Worm (Caenorhabditis elegans): ENCODE results near the gene chil-24.

chil-24 gene

DNA sequence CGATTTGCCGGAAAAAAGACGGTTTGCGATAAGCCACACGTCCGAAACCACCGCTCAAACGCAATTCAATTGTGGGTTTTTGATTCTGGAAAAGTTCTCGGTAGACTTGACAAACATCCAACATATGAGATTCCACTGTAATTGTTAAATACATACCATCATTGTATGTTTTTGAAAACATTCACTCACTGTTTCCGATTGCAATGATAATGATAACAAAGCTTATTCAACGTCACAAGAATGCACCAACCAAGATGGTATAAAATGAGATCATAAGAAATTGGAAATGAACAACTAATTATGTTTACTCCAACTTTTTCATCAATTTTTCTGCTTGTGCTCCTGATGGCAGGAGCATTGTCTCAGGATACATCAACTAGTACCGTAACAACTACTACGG, 23.2 kb upstream of the chil-24 start, which contains the start of gene clec-122:
Gene clec-122 (plus strand): TSS at position 301 of the 400 bp plus-strand sequence.
- no peak for TF ChIP-seq hnd-1 (tag; optimal IDR thresholded peaks at IDR 0.05)
- no peak for TF ChIP-seq tbx-11 (GFP tag; IDR thresholded peaks at IDR 0.05)
- TF ChIP-seq scrt-1 (GFP tag; IDR thresholded peaks at IDR 0.05): no peak
- no peak for TF ChIP-seq hmg-4 (GFP tag; optimal IDR thresholded peaks at IDR 0.05)
- TF ChIP-seq ets-7 (tag; optimal IDR thresholded peaks at IDR 0.05): no peak

DNA sequence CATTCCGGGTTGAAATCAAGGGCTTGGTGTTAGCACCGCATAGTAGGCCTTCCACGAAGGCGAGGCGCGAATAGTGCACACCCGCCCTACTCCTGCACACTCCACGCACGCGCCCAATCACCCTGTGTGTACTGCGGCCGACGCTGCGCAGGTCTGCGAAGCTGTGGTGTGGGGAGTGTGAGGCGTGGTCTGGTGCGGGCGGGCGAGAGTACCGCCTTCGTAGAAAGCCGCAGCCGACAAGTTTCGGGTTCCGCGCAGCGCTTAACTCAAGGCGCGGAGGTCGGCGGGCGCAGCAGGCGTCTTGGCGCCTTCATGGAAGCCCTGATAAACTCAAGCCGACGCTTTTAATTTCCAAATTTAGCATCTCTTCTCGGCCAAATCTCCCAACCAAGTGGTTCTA, 20.9 kb upstream of the chil-24 start:
- TF ChIP-seq ceh-13 (GFP tag; optimal IDR thresholded peaks at IDR 0.05) (no peak), hmbx-1 (tag; optimal IDR thresholded peaks at IDR 0.05) (no peak), B0310.2 (tag; optimal IDR thresholded peaks at IDR 0.05) (no peak), hmg-4 (GFP tag; optimal IDR thresholded peaks at IDR 0.05) (no peak), pes-1 (GFP tag; IDR thresholded peaks at IDR 0.05) (no peak), hnd-1 (tag; optimal IDR thresholded peaks at IDR 0.05) (no peak), ets-7 (tag; optimal IDR thresholded peaks at IDR 0.05) (no peak), ceh-36 (tag; optimal IDR thresholded peaks at IDR 0.05) (no peak), sea-1 (GFP tag; conservative IDR thresholded peaks at IDR 0.05) (no peak), flt-1 (GFP tag; IDR thresholded peaks at IDR 0.05) (no peak), scrt-1 (GFP tag; IDR thresholded peaks at IDR 0.05) (no peak), tra-4 (tag; optimal IDR thresholded peaks at IDR 0.05) (no peak), F13C5.2 (tag; optimal IDR thresholded peaks at IDR 0.05) (no peak), tbx-37 (GFP tag; conservative IDR thresholded peaks at IDR 0.05) (no peak), ama-1 (optimal IDR thresholded peaks at IDR 0.05) (no peak), tbx-11 (GFP tag; IDR thresholded peaks at IDR 0.05) (no peak), aly-1 (tag; optimal IDR thresholded peaks at IDR 0.05) (no peak)

DNA sequence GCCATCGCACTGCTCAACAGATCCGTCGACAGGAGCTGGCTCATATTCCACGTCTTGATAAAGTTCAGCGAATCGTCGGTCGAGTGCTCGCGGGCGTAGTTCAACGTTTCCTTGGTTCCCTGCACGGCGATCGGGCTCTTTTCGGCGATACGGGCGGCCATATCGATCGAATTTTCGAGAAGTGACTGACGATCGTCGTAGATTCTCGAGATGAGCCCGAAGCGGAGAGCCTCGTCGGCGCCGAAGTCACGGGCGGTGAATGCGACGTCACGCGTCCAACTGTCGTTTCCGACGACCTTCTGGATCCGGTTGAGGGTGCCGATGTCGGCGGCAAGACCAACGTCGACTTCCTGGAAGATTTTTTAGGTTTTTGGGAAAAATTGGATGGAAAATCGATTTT, 19.4 kb upstream of the chil-24 start:
- TF ChIP-seq aly-1 (tag; optimal IDR thresholded peaks at IDR 0.05) (no peak), sea-1 (GFP tag; conservative IDR thresholded peaks at IDR 0.05) (no peak), ama-1 (optimal IDR thresholded peaks at IDR 0.05) (no peak), pes-1 (GFP tag; IDR thresholded peaks at IDR 0.05) (no peak), scrt-1 (GFP tag; IDR thresholded peaks at IDR 0.05) (no peak), B0310.2 (tag; optimal IDR thresholded peaks at IDR 0.05) (no peak), flt-1 (GFP tag; IDR thresholded peaks at IDR 0.05) (no peak), ets-7 (tag; optimal IDR thresholded peaks at IDR 0.05) (no peak), tra-4 (tag; optimal IDR thresholded peaks at IDR 0.05) (no peak), tbx-11 (GFP tag; IDR thresholded peaks at IDR 0.05) (no peak), tbx-37 (GFP tag; conservative IDR thresholded peaks at IDR 0.05) (no peak), hnd-1 (tag; optimal IDR thresholded peaks at IDR 0.05) (no peak), hmg-4 (GFP tag; optimal IDR thresholded peaks at IDR 0.05) (no peak), ceh-36 (tag; optimal IDR thresholded peaks at IDR 0.05) (no peak), ceh-13 (GFP tag; optimal IDR thresholded peaks at IDR 0.05) (no peak), hmbx-1 (tag; optimal IDR thresholded peaks at IDR 0.05) (no peak), F13C5.2 (tag; optimal IDR thresholded peaks at IDR 0.05) (no peak)

DNA sequence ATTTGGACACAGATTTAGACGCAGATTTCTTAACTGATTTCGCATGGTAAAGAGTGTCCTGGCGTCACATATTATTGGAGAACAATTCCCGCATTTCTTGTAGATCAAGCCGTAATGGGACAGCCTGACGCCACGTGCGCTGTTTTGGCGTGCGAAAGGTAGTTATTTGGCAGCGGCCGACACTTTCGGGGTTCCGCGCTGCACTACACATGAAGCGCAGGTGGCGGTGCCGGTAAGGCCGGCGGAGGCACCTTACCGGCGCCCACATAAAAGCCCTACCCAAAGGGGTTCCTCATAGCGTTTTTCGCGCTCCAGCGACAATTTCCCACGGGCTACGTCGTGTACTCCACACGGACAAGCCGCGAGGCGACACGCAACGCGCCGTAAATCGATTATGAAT, 18.9 kb upstream of the chil-24 start:
- no peak for TF ChIP-seq ceh-36 (tag; optimal IDR thresholded peaks at IDR 0.05)
- TF ChIP-seq tra-4 (tag; optimal IDR thresholded peaks at IDR 0.05): no peak
- TF ChIP-seq ets-7 (tag; optimal IDR thresholded peaks at IDR 0.05): no peak
- TF ChIP-seq F13C5.2 (tag; optimal IDR thresholded peaks at IDR 0.05): no peak
- no peak for TF ChIP-seq sea-1 (GFP tag; conservative IDR thresholded peaks at IDR 0.05)
- no peak for TF ChIP-seq tbx-37 (GFP tag; conservative IDR thresholded peaks at IDR 0.05)
- TF ChIP-seq ceh-13 (GFP tag; optimal IDR thresholded peaks at IDR 0.05): no peak
- no peak for TF ChIP-seq scrt-1 (GFP tag; IDR thresholded peaks at IDR 0.05)
- TF ChIP-seq flt-1 (GFP tag; IDR thresholded peaks at IDR 0.05): no peak
- TF ChIP-seq pes-1 (GFP tag; IDR thresholded peaks at IDR 0.05): no peak
- no peak for TF ChIP-seq aly-1 (tag; optimal IDR thresholded peaks at IDR 0.05)
- no peak for TF ChIP-seq ama-1 (optimal IDR thresholded peaks at IDR 0.05)
- TF ChIP-seq tbx-11 (GFP tag; IDR thresholded peaks at IDR 0.05): no peak
- no peak for TF ChIP-seq B0310.2 (tag; optimal IDR thresholded peaks at IDR 0.05)
- no peak for TF ChIP-seq hmbx-1 (tag; optimal IDR thresholded peaks at IDR 0.05)
- TF ChIP-seq hmg-4 (GFP tag; optimal IDR thresholded peaks at IDR 0.05): no peak
- TF ChIP-seq hnd-1 (tag; optimal IDR thresholded peaks at IDR 0.05): no peak

DNA sequence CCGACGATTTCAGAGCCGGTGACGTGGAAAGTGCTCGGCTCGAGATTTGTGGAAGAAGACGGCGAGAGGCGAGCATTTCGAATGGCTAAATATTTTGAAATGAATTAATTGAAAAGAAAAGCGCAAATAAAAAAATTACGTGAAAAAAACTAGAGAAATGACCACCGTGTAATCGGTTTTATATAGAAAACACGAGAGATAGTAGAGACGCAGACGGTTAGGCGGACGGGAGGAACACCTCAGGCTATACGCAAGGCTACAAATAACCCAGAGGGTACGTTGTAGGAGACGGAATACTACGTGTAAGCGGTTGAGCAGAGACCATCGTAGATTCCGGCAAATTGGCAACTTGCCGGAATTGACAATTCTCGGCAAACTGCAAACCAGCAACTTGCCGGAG, 17.8 kb upstream of the chil-24 start, which contains the start of gene Y25C1A.13:
Gene Y25C1A.13 (minus strand): TSS at position 101 of the 400 bp plus-strand sequence.
- TF ChIP-seq ets-7 (tag; optimal IDR thresholded peaks at IDR 0.05) (no peak), hmg-4 (GFP tag; optimal IDR thresholded peaks at IDR 0.05) (no peak), hmbx-1 (tag; optimal IDR thresholded peaks at IDR 0.05) (no peak)

DNA sequence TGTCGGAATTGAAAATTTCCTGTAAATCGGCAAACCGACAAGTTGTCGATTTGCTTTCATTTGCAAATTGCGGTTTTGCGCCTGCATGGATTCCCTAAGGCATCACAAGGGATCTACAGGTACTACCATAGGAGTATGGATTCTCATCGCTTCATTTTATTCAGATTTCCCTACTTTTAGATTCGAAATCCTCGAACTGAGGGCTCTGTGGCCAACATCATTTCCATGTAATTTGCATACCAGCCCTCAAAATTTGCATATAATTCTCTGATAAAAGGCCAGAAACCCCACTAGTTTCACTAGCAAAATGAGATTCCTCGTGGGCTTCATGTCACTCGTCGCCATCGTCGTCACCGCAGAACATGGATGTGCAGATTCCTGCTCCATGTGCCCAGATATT, 16.6 kb upstream of the chil-24 start, which contains the start of gene Y25C1A.2:
Gene Y25C1A.2 (plus strand): TSS at position 301 of the 400 bp plus-strand sequence.
- no peak for TF ChIP-seq tra-4 (tag; optimal IDR thresholded peaks at IDR 0.05)
- no peak for TF ChIP-seq aly-1 (tag; optimal IDR thresholded peaks at IDR 0.05)
- TF ChIP-seq ceh-36 (tag; optimal IDR thresholded peaks at IDR 0.05): no peak
- TF ChIP-seq ets-7 (tag; optimal IDR thresholded peaks at IDR 0.05): no peak

DNA sequence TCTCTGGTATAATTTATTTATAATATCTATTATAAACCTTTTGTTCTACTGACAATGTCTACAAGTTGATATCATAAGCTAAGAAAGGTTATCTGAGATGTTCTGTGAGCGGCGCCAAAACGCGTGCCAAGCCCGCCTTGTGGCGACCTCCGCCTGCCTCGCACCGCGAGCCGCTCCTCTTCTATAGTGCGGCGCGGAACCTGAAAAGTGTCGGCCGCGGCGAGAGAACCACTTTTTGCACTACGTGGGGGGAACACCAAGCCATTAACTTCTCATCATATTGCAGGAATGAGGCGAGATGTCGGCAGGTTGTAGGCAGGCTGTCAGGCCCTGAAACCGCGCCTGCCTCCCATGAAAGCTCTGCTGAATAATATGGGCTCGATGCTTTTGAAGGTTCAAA, 15.7 kb upstream of the chil-24 start:
- no peak for TF ChIP-seq pes-1 (GFP tag; IDR thresholded peaks at IDR 0.05)
- TF ChIP-seq hnd-1 (tag; optimal IDR thresholded peaks at IDR 0.05): no peak
- TF ChIP-seq ama-1 (optimal IDR thresholded peaks at IDR 0.05): no peak
- TF ChIP-seq ets-7 (tag; optimal IDR thresholded peaks at IDR 0.05): no peak
- no peak for TF ChIP-seq aly-1 (tag; optimal IDR thresholded peaks at IDR 0.05)
- TF ChIP-seq B0310.2 (tag; optimal IDR thresholded peaks at IDR 0.05): no peak
- TF ChIP-seq hmg-4 (GFP tag; optimal IDR thresholded peaks at IDR 0.05): no peak
- TF ChIP-seq ceh-13 (GFP tag; optimal IDR thresholded peaks at IDR 0.05): no peak
- TF ChIP-seq hmbx-1 (tag; optimal IDR thresholded peaks at IDR 0.05): no peak
- no peak for TF ChIP-seq scrt-1 (GFP tag; IDR thresholded peaks at IDR 0.05)
- no peak for TF ChIP-seq sea-1 (GFP tag; conservative IDR thresholded peaks at IDR 0.05)
- TF ChIP-seq tra-4 (tag; optimal IDR thresholded peaks at IDR 0.05): no peak
- no peak for TF ChIP-seq ceh-36 (tag; optimal IDR thresholded peaks at IDR 0.05)
- TF ChIP-seq tbx-11 (GFP tag; IDR thresholded peaks at IDR 0.05): no peak
- no peak for TF ChIP-seq F13C5.2 (tag; optimal IDR thresholded peaks at IDR 0.05)
- TF ChIP-seq tbx-37 (GFP tag; conservative IDR thresholded peaks at IDR 0.05): no peak
- TF ChIP-seq flt-1 (GFP tag; IDR thresholded peaks at IDR 0.05): no peak

DNA sequence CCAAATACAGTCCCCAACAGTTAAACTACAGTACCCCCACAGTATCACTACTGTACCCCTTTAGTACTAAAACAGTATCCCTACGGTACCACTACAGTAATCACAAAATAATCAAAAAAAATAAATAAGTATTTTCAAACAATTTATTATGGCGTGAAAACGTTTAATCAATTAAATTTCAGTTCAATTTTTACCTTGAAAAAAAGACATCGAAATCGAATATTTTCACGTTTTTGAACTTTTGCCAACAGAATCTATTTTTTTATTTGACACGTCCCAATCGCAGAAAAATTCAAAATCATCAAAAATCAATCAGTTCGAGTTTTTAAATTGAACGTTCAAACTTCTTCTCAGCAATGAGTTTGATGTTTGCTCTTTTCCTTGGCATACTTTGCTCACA, 15.0 kb upstream of the chil-24 start, which contains the start of gene clec-123:
Gene clec-123 (plus strand): TSS at position 301 of the 400 bp plus-strand sequence.
- TF ChIP-seq B0310.2 (tag; optimal IDR thresholded peaks at IDR 0.05) (no peak), ceh-36 (tag; optimal IDR thresholded peaks at IDR 0.05) (no peak), flt-1 (GFP tag; IDR thresholded peaks at IDR 0.05) (no peak), tbx-11 (GFP tag; IDR thresholded peaks at IDR 0.05) (no peak), scrt-1 (GFP tag; IDR thresholded peaks at IDR 0.05) (no peak), ceh-13 (GFP tag; optimal IDR thresholded peaks at IDR 0.05) (no peak), aly-1 (tag; optimal IDR thresholded peaks at IDR 0.05) (no peak), pes-1 (GFP tag; IDR thresholded peaks at IDR 0.05) (no peak), ama-1 (optimal IDR thresholded peaks at IDR 0.05) (no peak)
